Worm (Caenorhabditis elegans): ENCODE measurements around the gene C18E9.9.

ce11 chrII:9005067-9005466 lies 15.7 kb upstream of the C18E9.9 start, which contains the start of gene F44G4.7:
- no peak for TF ChIP-seq ref-1 (GFP tag; conservative IDR thresholded peaks at IDR 0.05)
- TF ChIP-seq flt-1 (GFP tag; IDR thresholded peaks at IDR 0.05) = no peak
- TF ChIP-seq med-1 (GFP tag; optimal IDR thresholded peaks at IDR 0.05; ENCODE audit: insufficient read depth) = no peak
